Fruit fly (Drosophila melanogaster): ENCODE measurements around the gene RecQ4.

RecQ4 gene

dm6 chr3L:8191042-8191613 is 15.3 kb upstream of the RecQ4 start, which contains the start of gene MED24 (continued):
- TF ChIP-seq CG14441 (GFP tag; IDR thresholded peaks at IDR 0.05), result no peak
- TF ChIP-seq CG6689 (GFP tag; IDR thresholded peaks at IDR 0.05), result no peak
- peak; percentile 95 for TF ChIP-seq CG10267 (tag; optimal IDR thresholded peaks at IDR 0.05)
- TF ChIP-seq CG14667 (GFP tag; IDR thresholded peaks at IDR 0.05), result no peak
- TF ChIP-seq Dp (GFP tag; optimal IDR thresholded peaks at IDR 0.05), result peak; percentile 75
- TF ChIP-seq lbe (GFP tag; optimal IDR thresholded peaks at IDR 0.05), result peak; percentile 15
- TF ChIP-seq NfI (GFP tag; optimal IDR thresholded peaks at IDR 0.05), result no peak

- TF ChIP-seq CG8089 (GFP tag; optimal IDR thresholded peaks at IDR 0.05), result no peak
- TF ChIP-seq CG15601 (tag; optimal IDR thresholded peaks at IDR 0.05), result no peak
- no peak for TF ChIP-seq slp2 (GFP tag; optimal IDR thresholded peaks at IDR 0.05)
- peak in 1 of 2 experiments; percentile 98 for TF ChIP-seq tll (GFP tag; optimal IDR thresholded peaks at IDR 0.05)
- TF ChIP-seq tna (GFP tag; IDR thresholded peaks at IDR 0.05; ENCODE audit: partially characterized antibody), result no peak
- no peak for TF ChIP-seq usp (GFP tag; optimal IDR thresholded peaks at IDR 0.05)
- peak; percentile 72 for TF ChIP-seq Ets65A (GFP tag)
- TF ChIP-seq cad (GFP tag; optimal IDR thresholded peaks at IDR 0.05), result peak; percentile 76
- TF ChIP-seq crol (GFP tag; IDR thresholded peaks at IDR 0.05), result no peak
- no peak for TF ChIP-seq CG12104 (GFP tag; optimal IDR thresholded peaks at IDR 0.05)
- TF ChIP-seq zen (tag; optimal IDR thresholded peaks at IDR 0.05), result peak; percentile 41
- 0 out of 2 replicates have a peak, but pooled peaks have one; percentile 13 for TF ChIP-seq CG4360 (GFP tag; IDR thresholded peaks at IDR 0.05)
- no peak for TF ChIP-seq salm (tag; optimal IDR thresholded peaks at IDR 0.05)
- TF ChIP-seq crc (GFP tag; optimal IDR thresholded peaks at IDR 0.05), result no peak
- peak; percentile 96 for TF ChIP-seq CG15479 (GFP tag; optimal IDR thresholded peaks at IDR 0.05)
Observed at dm6 chr3L:8189234-8189633, 13.5 kb upstream of the RecQ4 start.

- TF ChIP-seq CG32532 (GFP tag; IDR thresholded peaks at IDR 0.05), result peak; percentile 42; the same call in 1 of the 2 replicates
- TF ChIP-seq CG10366 (GFP tag; IDR thresholded peaks at IDR 0.05), result no peak
- TF ChIP-seq bsh (GFP tag; optimal IDR thresholded peaks at IDR 0.05), result no peak
- no peak for TF ChIP-seq Oaz (GFP tag; IDR thresholded peaks at IDR 0.05)
- no peak for TF ChIP-seq oc (tag; optimal IDR thresholded peaks at IDR 0.05)
- no peak for TF ChIP-seq insv (GFP tag; optimal IDR thresholded peaks at IDR 0.05)
- TF ChIP-seq Optix (GFP tag; IDR thresholded peaks at IDR 0.05), result 0 out of 3 replicates have a peak, but pooled peaks have one; percentile 32
- TF ChIP-seq Ets65A (GFP tag), result peak; percentile 46
- TF ChIP-seq CG17612 (GFP tag; IDR thresholded peaks at IDR 0.05), result no peak
- no peak for TF ChIP-seq ftz-f1 (GFP tag; optimal IDR thresholded peaks at IDR 0.05)
- TF ChIP-seq nerfin-2 (GFP tag; IDR thresholded peaks at IDR 0.05; ENCODE audit: partially characterized antibody), result peak; percentile 21; the same call in 1 of the 2 replicates
- TF ChIP-seq Drgx (GFP tag; IDR thresholded peaks at IDR 0.05), result 0 out of 2 replicates have a peak, but pooled peaks have one; percentile 13
- peak; percentile 79 for TF ChIP-seq Med (GFP tag)
- no peak for TF ChIP-seq CG1529 (GFP tag; optimal IDR thresholded peaks at IDR 0.05)
- TF ChIP-seq row (GFP tag; IDR thresholded peaks at IDR 0.05), result peak; percentile 34; the same call in 2 of the 3 replicates
- no peak for TF ChIP-seq D19B (GFP tag; optimal IDR thresholded peaks at IDR 0.05)
- no peak for TF ChIP-seq CG8478 (optimal IDR thresholded peaks at IDR 0.05)
- TF ChIP-seq Lhr (GFP tag; optimal IDR thresholded peaks at IDR 0.05), result no peak
- TF ChIP-seq pzg (GFP tag; optimal IDR thresholded peaks at IDR 0.05), result no peak
- no peak for TF ChIP-seq Mad (GFP tag; optimal IDR thresholded peaks at IDR 0.05)
- 0 out of 3 replicates have a peak, but pooled peaks have one; percentile 13 for TF ChIP-seq zfh1 (GFP tag; IDR thresholded peaks at IDR 0.05)
- TF ChIP-seq hkb (optimal IDR thresholded peaks at IDR 0.05), result no peak
- TF ChIP-seq hkb (GFP tag; IDR thresholded peaks at IDR 0.05), result peak; percentile 20; the same call in 1 of the 2 replicates
- TF ChIP-seq dysf (GFP tag; IDR thresholded peaks at IDR 0.05), result peak; percentile 33; the same call in 2 of the 3 replicates
- TF ChIP-seq grau (tag; optimal IDR thresholded peaks at IDR 0.05), result peak; percentile 87
- no peak for TF ChIP-seq Sin3A (optimal IDR thresholded peaks at IDR 0.05)
- no peak for TF ChIP-seq CG34376 (GFP tag; optimal IDR thresholded peaks at IDR 0.05)
- TF ChIP-seq CG10959 (GFP tag; IDR thresholded peaks at IDR 0.05), result no peak
- no peak for TF ChIP-seq croc (GFP tag; conservative IDR thresholded peaks at IDR 0.05)
Observed at dm6 chr3L:8187397-8187811, 11.6 kb upstream of the RecQ4 start.
